Worm (Caenorhabditis elegans): ENCODE data around the gene Y51H7C.3.

- TF ChIP-seq Y75B8A.6 (GFP tag; IDR thresholded peaks at IDR 0.05) (no peak), zag-1 (tag; optimal IDR thresholded peaks at IDR 0.05) (no peak), mdl-1 (tag; optimal IDR thresholded peaks at IDR 0.05) (no peak), pha-4 (GFP tag; IDR thresholded peaks at IDR 0.05) (no peak), pha-4 (tag; optimal IDR thresholded peaks at IDR 0.05) (no peak), snpc-4 (tag; optimal IDR thresholded peaks at IDR 0.05) (no peak), dmd-6 (GFP tag; IDR thresholded peaks at IDR 0.05) (no peak), skn-1 (tag; optimal IDR thresholded peaks at IDR 0.05) (no peak), sdz-12 (GFP tag; optimal IDR thresholded peaks at IDR 0.05) (no peak), lir-3 (tag; optimal IDR thresholded peaks at IDR 0.05) (no peak), nhr-11 (tag; optimal IDR thresholded peaks at IDR 0.05) (no peak), ztf-11 (tag; optimal IDR thresholded peaks at IDR 0.05) (no peak), ama-1 (optimal IDR thresholded peaks at IDR 0.05) (no peak), ceh-44 (GFP tag; IDR thresholded peaks at IDR 0.05) (no peak)
These were observed 36.8 kb upstream of the Y51H7C.3 start, which contains the start of gene Y51H7C.8 for ce11 chrII:1401474-1401873.
